Fruit fly (Drosophila melanogaster) whole organism, adult: ENCODE results near the gene CG15514.

Experiments used
- CG7045 ChIP-seq: fragments of 200-800 bp; sonication (Bioruptor generic); optimal IDR thresholded peaks from 2 replicates; lab custom pipeline; 2017; ENCODE audit warnings: missing biosample characterization, mild to moderate bottlenecking, missing genetic modification characterization
- tj ChIP-seq: fragments of 200-800 bp; sonication (Bioruptor generic); optimal IDR thresholded peaks from 3 replicates; lab custom pipeline; 2017; ENCODE audit warnings: missing biosample characterization, mild to moderate bottlenecking, missing genetic modification characterization, moderate library complexity
- toe ChIP-seq: fragments of 200-800 bp; sonication (Bioruptor generic); optimal IDR thresholded peaks from 2 replicates; lab custom pipeline; 2016; ENCODE audit warnings: missing biosample characterization, missing genetic modification characterization

dm6 chr3R:29834759-29835709, 26.3 kb downstream of the CG15514 start, which contains the start of gene Atg16:
- TF ChIP-seq CG7045 (GFP tag; lab: Kevin White, UChicago) (no peak), toe (GFP tag; lab: Kevin White, UChicago) (peak; percentile 31), tj (GFP tag; lab: Kevin White, UChicago) (no peak)
